Fruit fly (Drosophila melanogaster): Measurements from ENCODE around the gene viaf.

DNA sequence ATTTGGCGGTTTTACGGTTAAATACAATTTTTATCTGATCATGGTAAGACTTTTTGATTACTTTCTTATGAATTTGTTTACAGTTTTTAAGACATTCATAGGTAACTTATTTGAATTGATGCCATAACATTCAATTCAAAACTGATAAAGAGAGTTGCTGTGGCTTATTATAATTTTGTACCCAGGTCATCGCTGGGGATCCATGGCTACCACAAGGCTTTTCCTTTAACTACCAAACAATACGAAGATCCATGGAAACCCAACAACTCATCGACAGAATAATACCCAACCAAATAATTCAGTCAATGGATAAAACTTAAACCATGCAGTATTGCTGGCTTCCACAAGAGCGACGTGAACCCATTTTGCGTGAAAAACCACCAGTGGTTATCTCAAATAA is 49.1 kb upstream of the viaf start, which contains the start of gene CG6793:
- TF ChIP-seq CG10959 (GFP tag; IDR thresholded peaks at IDR 0.05) (no peak), tup (GFP tag; optimal IDR thresholded peaks at IDR 0.05) (no peak), en (GFP tag; optimal IDR thresholded peaks at IDR 0.05) (no peak), zf30C (GFP tag; optimal IDR thresholded peaks at IDR 0.05) (no peak), Atf-2 (GFP tag; optimal IDR thresholded peaks at IDR 0.05) (no peak), CG16863 (GFP tag; optimal IDR thresholded peaks at IDR 0.05) (no peak), Oaz (GFP tag; IDR thresholded peaks at IDR 0.05) (no peak), CG1647 (GFP tag; optimal IDR thresholded peaks at IDR 0.05) (no peak), CG14667 (GFP tag; IDR thresholded peaks at IDR 0.05) (no peak), Blimp-1 (GFP tag; optimal IDR thresholded peaks at IDR 0.05) (no peak), esg (GFP tag; conservative IDR thresholded peaks at IDR 0.05) (no peak), CG3281 (GFP tag; optimal IDR thresholded peaks at IDR 0.05) (no peak), CG10654 (GFP tag; optimal IDR thresholded peaks at IDR 0.05) (no peak)

All from whole organism, embryonic.